Worm (Caenorhabditis elegans): ENCODE data around the gene ric-3.

Gene ric-3

ce11 chrIV:7808583-7808982 is 9.5 kb upstream of the ric-3 start, which contains the start of gene C33H5.1:
Gene C33H5.1 (plus strand): TSS chrIV:7808912.
- TF ChIP-seq ceh-32 (tag; optimal IDR thresholded peaks at IDR 0.05; ENCODE audit: poor library complexity), result no peak
- TF ChIP-seq aha-1 (tag), result peak; percentile 70

- TF ChIP-seq ces-1 (GFP tag; optimal IDR thresholded peaks at IDR 0.05), result no peak
- no peak for TF ChIP-seq nhr-237 (tag; optimal IDR thresholded peaks at IDR 0.05)
- no peak for TF ChIP-seq unc-130 (GFP tag; optimal IDR thresholded peaks at IDR 0.05)
- no peak for TF ChIP-seq Y75B8A.6 (GFP tag; IDR thresholded peaks at IDR 0.05)
- TF ChIP-seq daf-12 (tag; optimal IDR thresholded peaks at IDR 0.05), result no peak
- TF ChIP-seq dve-1 (tag; optimal IDR thresholded peaks at IDR 0.05; ENCODE audit: insufficient read depth), result peak; percentile 2
- no peak for TF ChIP-seq nhr-28 (tag; optimal IDR thresholded peaks at IDR 0.05)
- TF ChIP-seq aha-1 (tag), result peak; percentile 88
- TF ChIP-seq skn-1 (tag; optimal IDR thresholded peaks at IDR 0.05), result no peak
- no peak for TF ChIP-seq spr-3 (GFP tag; optimal IDR thresholded peaks at IDR 0.05)
Observed at ce11 chrIV:7812709-7813108, 5.3 kb upstream of the ric-3 start, which contains the start of gene zgpa-1. Gene zgpa-1 (minus strand): TSS chrIV:7812809.

ce11 chrIV:7815683-7816183 is 2.3 kb upstream of the ric-3 start, which contains the start of gene cdgs-1:
Gene cdgs-1 (minus strand): TSS chrIV:7815733.
- TF ChIP-seq mdt-29 (GFP tag; IDR thresholded peaks at IDR 0.05), result no peak
- no peak for TF ChIP-seq saeg-2 (GFP tag; IDR thresholded peaks at IDR 0.05)
- no peak for TF ChIP-seq nhr-102 (tag; optimal IDR thresholded peaks at IDR 0.05)
- no peak for TF ChIP-seq T20F7.1 (GFP tag; optimal IDR thresholded peaks at IDR 0.05)
- TF ChIP-seq mdl-1 (tag; optimal IDR thresholded peaks at IDR 0.05), result peak; percentile 59 to 90
- no peak for TF ChIP-seq egl-43 (GFP tag; IDR thresholded peaks at IDR 0.05)
- no peak for TF ChIP-seq Y48G9A.11 (GFP tag; IDR thresholded peaks at IDR 0.05)
- no peak for TF ChIP-seq lin-15B (tag; optimal IDR thresholded peaks at IDR 0.05)
- TF ChIP-seq jun-1 (tag; optimal IDR thresholded peaks at IDR 0.05), result no peak
- no peak for TF ChIP-seq cey-2 (tag; optimal IDR thresholded peaks at IDR 0.05; ENCODE audit: borderline replicate concordance, insufficient read depth)
- no peak for TF ChIP-seq unc-62 (GFP tag; optimal IDR thresholded peaks at IDR 0.05 in 1 of 2)
- TF ChIP-seq unc-62 (tag; optimal IDR thresholded peaks at IDR 0.05), result no peak
- TF ChIP-seq lsy-2 (tag; optimal IDR thresholded peaks at IDR 0.05), result peak in 1 of 2 experiments; percentile 57
- no peak for TF ChIP-seq Y75B8A.6 (GFP tag; IDR thresholded peaks at IDR 0.05)
- TF ChIP-seq spr-3 (GFP tag; optimal IDR thresholded peaks at IDR 0.05), result no peak
- no peak for TF ChIP-seq lim-7 (GFP tag; IDR thresholded peaks at IDR 0.05)
- TF ChIP-seq F49E8.2 (tag; optimal IDR thresholded peaks at IDR 0.05; ENCODE audit: borderline replicate concordance), result no peak
- no peak for TF ChIP-seq lin-39 (tag; optimal IDR thresholded peaks at IDR 0.05)
- no peak for TF ChIP-seq ceh-82 (tag; optimal IDR thresholded peaks at IDR 0.05)
- TF ChIP-seq zip-11 (GFP tag; IDR thresholded peaks at IDR 0.05), result no peak
- no peak for TF ChIP-seq zfp-2 (tag; optimal IDR thresholded peaks at IDR 0.05)
- no peak for TF ChIP-seq ztf-7 (tag; optimal IDR thresholded peaks at IDR 0.05)
- peak; percentile 42 for TF ChIP-seq rbr-2 (tag; optimal IDR thresholded peaks at IDR 0.05)
- no peak for TF ChIP-seq egl-27 (tag; optimal IDR thresholded peaks at IDR 0.05)
- TF ChIP-seq T26A8.4 (GFP tag; IDR thresholded peaks at IDR 0.05), result no peak
- no peak for TF ChIP-seq nhr-41 (GFP tag; IDR thresholded peaks at IDR 0.05)
- no peak for TF ChIP-seq lin-1 (GFP tag; IDR thresholded peaks at IDR 0.05)
- no peak for TF ChIP-seq Y105C5A.15 (GFP tag; IDR thresholded peaks at IDR 0.05)
- no peak for TF ChIP-seq aha-1 (tag)
- TF ChIP-seq snpc-4 (tag; optimal IDR thresholded peaks at IDR 0.05), result no peak
- TF ChIP-seq fos-1 (tag; optimal IDR thresholded peaks at IDR 0.05), result no peak
- TF ChIP-seq dmd-6 (GFP tag; IDR thresholded peaks at IDR 0.05), result no peak
- peak; percentile 38 for TF ChIP-seq nhr-77 (tag; optimal IDR thresholded peaks at IDR 0.05)
- no peak for TF ChIP-seq unc-130 (GFP tag; optimal IDR thresholded peaks at IDR 0.05)
- TF ChIP-seq ces-1 (GFP tag; optimal IDR thresholded peaks at IDR 0.05), result peak; percentile 40
- TF ChIP-seq arid-1 (GFP tag; conservative IDR thresholded peaks at IDR 0.05), result no peak
- no peak for TF ChIP-seq tag-97 (GFP tag; IDR thresholded peaks at IDR 0.05)
- no peak for TF ChIP-seq ZK546.5 (tag; optimal IDR thresholded peaks at IDR 0.05)
- TF ChIP-seq skn-1 (tag; optimal IDR thresholded peaks at IDR 0.05), result no peak
- no peak for TF ChIP-seq set-16 (GFP tag; IDR thresholded peaks at IDR 0.05)
- no peak for TF ChIP-seq ceh-44 (GFP tag; IDR thresholded peaks at IDR 0.05)
- TF ChIP-seq hmg-1.1 (GFP tag; IDR thresholded peaks at IDR 0.05), result 0 out of 2 replicates have a peak, but pooled peaks have one; percentile 40
- no peak for TF ChIP-seq ama-1 (optimal IDR thresholded peaks at IDR 0.05)
